Worm (Caenorhabditis elegans): ENCODE results near the gene ZK1320.2.

The ZK1320.2 gene

DNA sequence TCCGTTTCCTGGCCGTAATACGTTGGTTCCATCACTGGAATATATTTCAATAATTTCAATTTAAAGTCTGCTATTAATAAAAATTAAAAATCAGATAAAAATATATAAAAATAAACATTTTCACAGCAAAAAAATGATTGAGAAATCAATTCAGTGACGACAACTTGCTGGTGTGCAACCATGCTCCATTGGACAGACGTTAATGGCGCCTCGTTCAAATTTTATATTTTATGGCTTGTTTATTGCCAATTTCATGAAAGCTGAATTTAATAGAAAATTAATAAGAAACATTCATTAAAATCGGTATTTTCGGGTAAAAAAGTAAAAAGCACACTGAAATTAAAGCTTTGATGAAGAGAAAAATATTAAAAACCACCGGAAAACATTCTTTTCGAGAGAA, 47.4 kb upstream of the ZK1320.2 start, which contains the start of gene Y53C12A.3 (continued):
- TF ChIP-seq skn-1 (tag; optimal IDR thresholded peaks at IDR 0.05) (no peak), R02D3.7 (tag; optimal IDR thresholded peaks at IDR 0.05) (no peak), lin-13 (GFP tag; optimal IDR thresholded peaks at IDR 0.05) (no peak), ces-1 (GFP tag; optimal IDR thresholded peaks at IDR 0.05) (no peak), fkh-10 (GFP tag; optimal IDR thresholded peaks at IDR 0.05) (no peak), Y48G9A.11 (GFP tag; IDR thresholded peaks at IDR 0.05) (no peak), zfp-2 (tag; optimal IDR thresholded peaks at IDR 0.05) (no peak), nhr-10 (tag; optimal IDR thresholded peaks at IDR 0.05) (no peak), attf-4 (tag; optimal IDR thresholded peaks at IDR 0.05) (no peak), nhr-48 (tag; optimal IDR thresholded peaks at IDR 0.05) (no peak), unc-62 (GFP tag; optimal IDR thresholded peaks at IDR 0.05 in 1 of 2) (no peak), unc-62 (tag; optimal IDR thresholded peaks at IDR 0.05) (no peak), spr-1 (tag; optimal IDR thresholded peaks at IDR 0.05) (no peak), F44E2.7 (GFP tag; IDR thresholded peaks at IDR 0.05) (no peak), egl-27 (tag; optimal IDR thresholded peaks at IDR 0.05) (no peak), ceh-20 (GFP tag; IDR thresholded peaks at IDR 0.05) (no peak), ZK337.2 (GFP tag; IDR thresholded peaks at IDR 0.05) (no peak), ZK546.5 (tag; optimal IDR thresholded peaks at IDR 0.05) (no peak), nhr-76 (tag; optimal IDR thresholded peaks at IDR 0.05) (no peak), ceh-32 (tag; optimal IDR thresholded peaks at IDR 0.05; ENCODE audit: poor library complexity) (no peak), nhr-102 (tag; optimal IDR thresholded peaks at IDR 0.05) (no peak), nhr-11 (tag; optimal IDR thresholded peaks at IDR 0.05) (no peak), pqm-1 (tag; optimal IDR thresholded peaks at IDR 0.05) (no peak), aha-1 (tag) (no peak), nhr-6 (tag; optimal IDR thresholded peaks at IDR 0.05) (peak; percentile 18), nhr-28 (tag; optimal IDR thresholded peaks at IDR 0.05) (peak; percentile 6)

DNA sequence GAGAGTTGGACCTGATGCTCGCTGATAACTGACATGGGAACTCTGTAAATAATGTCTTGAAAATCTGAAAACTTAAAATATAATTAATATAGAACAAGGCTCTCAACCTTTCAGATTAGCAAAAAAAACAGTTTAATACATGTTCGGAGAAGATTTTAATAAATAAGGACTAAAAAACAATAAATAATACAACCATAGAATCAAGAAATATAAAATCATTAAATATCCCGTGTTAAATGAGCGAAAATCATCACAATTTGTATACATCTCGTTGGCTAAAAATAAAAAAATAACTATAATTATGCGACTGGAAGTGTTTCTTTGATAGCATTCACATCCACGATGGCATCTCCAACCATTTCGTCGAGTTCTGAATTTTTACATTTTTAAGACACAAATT, 45.9 kb upstream of the ZK1320.2 start, which contains the start of gene Y53C12A.10:
Y53C12A.10 (minus strand) TSS at position 101 of the 400 bp plus-strand sequence.
- TF ChIP-seq ztf-11 (tag; optimal IDR thresholded peaks at IDR 0.05) (no peak), php-3 (GFP tag; IDR thresholded peaks at IDR 0.05) (no peak), madf-9 (GFP tag; conservative IDR thresholded peaks at IDR 0.05) (no peak), F44E2.7 (GFP tag; IDR thresholded peaks at IDR 0.05) (no peak), set-16 (GFP tag; IDR thresholded peaks at IDR 0.05) (no peak), tag-97 (GFP tag; IDR thresholded peaks at IDR 0.05) (no peak), nhr-41 (GFP tag; IDR thresholded peaks at IDR 0.05) (no peak), attf-4 (tag; optimal IDR thresholded peaks at IDR 0.05) (no peak), spr-3 (GFP tag; optimal IDR thresholded peaks at IDR 0.05) (no peak), hif-1 (tag; optimal IDR thresholded peaks at IDR 0.05) (no peak), hmg-1.1 (GFP tag; IDR thresholded peaks at IDR 0.05) (no peak)

DNA sequence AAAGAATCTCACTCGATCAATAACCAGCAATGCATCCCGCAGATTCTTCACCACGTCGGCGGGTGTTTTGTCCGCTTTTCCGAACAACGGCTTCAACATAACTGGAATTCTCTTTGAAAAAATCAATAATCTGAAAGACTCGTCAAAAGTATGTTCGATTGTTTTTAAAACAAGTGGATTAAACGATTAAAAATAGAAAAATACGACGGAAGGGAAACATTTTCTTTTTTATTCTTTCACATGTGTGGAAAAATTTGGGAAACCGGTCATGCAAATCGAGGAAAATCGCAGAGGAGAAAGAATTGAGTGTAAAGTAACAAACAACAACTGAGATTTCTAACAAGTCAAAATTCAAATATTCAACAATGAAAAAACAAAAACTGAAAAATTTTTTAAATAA, 44.8 kb upstream of the ZK1320.2 start, which contains the start of gene mop-25.2:
mop-25.2 (minus strand) TSS at position 101 of the 400 bp plus-strand sequence.
- TF ChIP-seq daf-12 (tag; optimal IDR thresholded peaks at IDR 0.05), result no peak
- no peak for TF ChIP-seq nhr-41 (GFP tag; IDR thresholded peaks at IDR 0.05)
- TF ChIP-seq lin-38 (GFP tag; IDR thresholded peaks at IDR 0.05), result 0 out of 2 replicates have a peak, but pooled peaks have one; percentile 26
- TF ChIP-seq ama-1 (optimal IDR thresholded peaks at IDR 0.05), result peak; percentile 38

DNA sequence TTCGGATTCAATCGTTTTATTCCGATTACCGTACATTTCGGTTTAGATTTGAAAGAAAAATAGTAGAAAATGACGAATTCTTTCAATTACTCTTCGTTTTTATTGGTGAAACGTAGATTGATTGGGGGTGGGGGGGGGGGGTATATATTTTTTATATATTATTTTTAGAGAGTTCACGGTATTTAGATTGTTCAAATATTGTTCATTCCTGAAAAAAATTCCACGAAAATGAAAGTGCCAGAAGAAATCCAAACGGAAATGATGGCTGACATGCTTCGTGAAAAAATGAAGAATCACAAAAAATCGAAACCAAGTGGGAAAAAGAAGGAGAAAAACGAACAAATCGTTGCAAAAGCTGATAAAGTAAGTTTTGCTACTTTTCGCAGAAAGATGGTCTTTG, 41.6 kb upstream of the ZK1320.2 start, which contains the start of the genes Y53C12A.8 and Y53C12A.7:
Y53C12A.8 (minus strand) TSS at position 101 of the 400 bp plus-strand sequence.
Y53C12A.7 (plus strand) TSS at position 181 of the 400 bp plus-strand sequence.
- TF ChIP-seq ceh-82 (tag; optimal IDR thresholded peaks at IDR 0.05), result no peak
- TF ChIP-seq hmg-1.1 (GFP tag; IDR thresholded peaks at IDR 0.05), result no peak
- TF ChIP-seq vab-7 (GFP tag; IDR thresholded peaks at IDR 0.05), result no peak
- TF ChIP-seq nhr-6 (tag; optimal IDR thresholded peaks at IDR 0.05), result no peak
- no peak for TF ChIP-seq F37D6.2 (tag; optimal IDR thresholded peaks at IDR 0.05)
- no peak for TF ChIP-seq dpl-1 (GFP tag; optimal IDR thresholded peaks at IDR 0.05)

Measured in whole organism, L4 larva.